Fruit fly (Drosophila melanogaster) S2 (cell line): ENCODE data around the gene CG31559.

Experiments
- CG8478 ChIP-seq: fragments of >200 bp; optimal IDR thresholded peaks from 2 replicates; lab custom pipeline; 2018
- CTCF ChIP-seq, 2 experiments: fragments of >200 bp; optimal IDR thresholded peaks; 2 replicates each; lab custom pipeline; 2018

- TF ChIP-seq CG8478 (lab: Kevin White, UChicago) (no peak), CTCF (optimal IDR thresholded peaks at IDR 0.05; lab: Kevin White, UChicago) (no peak)
Measured at dm6 chr3R:6102318-6102717, 54.7 kb downstream of the CG31559 start.
